Worm (Caenorhabditis elegans): ENCODE measurements around the gene ipla-7.
"Not testable (repeated sequence)": the region's sequence is repeated elsewhere in the genome, so short reads cannot be mapped to it uniquely, and the experiment has no call there.

ipla-7 gene

DNA sequence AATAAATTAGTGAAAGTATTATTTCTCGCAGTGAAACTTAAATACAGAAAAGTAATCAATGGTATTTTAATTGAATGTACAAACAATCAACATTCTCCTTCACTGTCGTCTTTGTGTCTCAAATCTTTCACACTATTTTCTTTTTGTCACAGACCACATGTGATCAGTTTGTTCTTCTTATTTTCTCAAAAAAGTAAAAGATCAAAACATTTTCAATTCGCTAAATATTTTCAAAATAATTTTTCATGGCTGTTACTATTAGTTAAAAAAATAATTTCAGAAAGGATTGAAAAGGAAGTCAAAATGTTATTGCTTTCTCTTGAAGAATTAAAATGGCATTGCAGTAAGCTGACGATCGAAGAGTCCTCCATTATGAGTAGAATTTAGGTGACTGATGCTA lies 21.8 kb downstream of the ipla-7 start, which contains the start of gene dhs-31:
dhs-31 (minus strand) TSS at position 101 of the 400 bp plus-strand sequence.
- no peak for TF ChIP-seq cog-1 (tag; optimal IDR thresholded peaks at IDR 0.05)
- no peak for TF ChIP-seq ref-1 (GFP tag; conservative IDR thresholded peaks at IDR 0.05)
- no peak for TF ChIP-seq ztf-29 (GFP tag; IDR thresholded peaks at IDR 0.05)
- TF ChIP-seq klf-2 (GFP tag; conservative IDR thresholded peaks at IDR 0.05) = no peak
- TF ChIP-seq T22C8.4 (GFP tag; IDR thresholded peaks at IDR 0.05) = no peak
- no peak for TF ChIP-seq flt-1 (GFP tag; IDR thresholded peaks at IDR 0.05)
- TF ChIP-seq ztf-23 (GFP tag; IDR thresholded peaks at IDR 0.05) = no peak
- TF ChIP-seq tab-1 (GFP tag; IDR thresholded peaks at IDR 0.05) = no peak
- no peak for TF ChIP-seq med-1 (GFP tag; optimal IDR thresholded peaks at IDR 0.05; ENCODE audit: insufficient read depth)

DNA sequence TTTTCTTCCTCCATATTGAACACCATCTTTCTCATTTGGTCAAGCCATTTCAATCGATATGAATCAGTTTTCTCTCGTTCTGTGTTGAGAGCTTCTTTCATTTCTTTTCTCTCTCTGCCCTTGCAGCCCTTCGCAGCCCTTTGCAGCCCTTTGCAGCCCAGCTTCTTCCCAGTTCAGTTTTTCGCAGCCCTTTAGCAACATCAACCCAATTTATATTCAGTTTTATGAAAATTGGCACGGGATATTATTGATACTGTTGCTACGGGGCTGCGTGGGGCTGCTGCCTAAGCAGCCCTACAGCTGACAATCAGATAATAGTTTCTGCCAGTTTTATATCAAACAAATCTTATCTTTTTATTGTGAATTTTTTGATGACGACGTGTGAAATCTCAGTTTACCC lies 25.7 kb downstream of the ipla-7 start, which contains the start of gene F44D12.10:
F44D12.10 (minus strand) TSS at position 101 of the 400 bp plus-strand sequence.
- TF ChIP-seq ztf-23 (GFP tag; IDR thresholded peaks at IDR 0.05) (no peak), ref-1 (GFP tag; conservative IDR thresholded peaks at IDR 0.05) (no peak), flt-1 (GFP tag; IDR thresholded peaks at IDR 0.05) (no peak), T22C8.4 (GFP tag; IDR thresholded peaks at IDR 0.05) (no peak), klf-2 (GFP tag; conservative IDR thresholded peaks at IDR 0.05) (no peak), tab-1 (GFP tag; IDR thresholded peaks at IDR 0.05) (no peak), cog-1 (tag; optimal IDR thresholded peaks at IDR 0.05) (no peak), med-1 (GFP tag; optimal IDR thresholded peaks at IDR 0.05; ENCODE audit: insufficient read depth) (no peak), ztf-29 (GFP tag; IDR thresholded peaks at IDR 0.05) (no peak)

DNA sequence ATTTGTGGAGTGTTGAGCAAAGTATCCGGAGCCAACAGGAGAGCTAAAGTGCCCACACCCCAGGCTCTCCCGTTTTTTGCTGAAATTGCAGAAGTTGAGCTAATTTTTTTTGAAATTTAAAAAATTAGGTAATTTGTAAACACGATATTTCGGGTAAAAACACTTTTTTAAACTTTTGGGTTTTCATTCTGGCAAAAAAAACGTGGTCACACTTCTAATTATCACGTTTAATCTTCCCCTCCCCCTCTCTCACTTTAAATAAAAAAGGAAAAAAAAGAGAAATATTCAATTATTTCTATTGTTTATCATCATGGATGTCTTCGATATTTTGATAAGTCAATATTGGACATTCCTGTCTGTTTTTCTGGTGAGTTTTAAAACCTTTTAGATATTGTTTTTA lies 29.6 kb downstream of the ipla-7 start, which contains the start of gene F44D12.6:
F44D12.6 (plus strand) TSS at position 301 of the 400 bp plus-strand sequence.
- no peak for TF ChIP-seq cog-1 (tag; optimal IDR thresholded peaks at IDR 0.05)
- no peak for TF ChIP-seq tab-1 (GFP tag; IDR thresholded peaks at IDR 0.05)
- TF ChIP-seq T22C8.4 (GFP tag; IDR thresholded peaks at IDR 0.05) = no peak
- no peak for TF ChIP-seq med-1 (GFP tag; optimal IDR thresholded peaks at IDR 0.05; ENCODE audit: insufficient read depth)
- no peak for TF ChIP-seq flt-1 (GFP tag; IDR thresholded peaks at IDR 0.05)
- TF ChIP-seq ztf-23 (GFP tag; IDR thresholded peaks at IDR 0.05) = no peak

DNA sequence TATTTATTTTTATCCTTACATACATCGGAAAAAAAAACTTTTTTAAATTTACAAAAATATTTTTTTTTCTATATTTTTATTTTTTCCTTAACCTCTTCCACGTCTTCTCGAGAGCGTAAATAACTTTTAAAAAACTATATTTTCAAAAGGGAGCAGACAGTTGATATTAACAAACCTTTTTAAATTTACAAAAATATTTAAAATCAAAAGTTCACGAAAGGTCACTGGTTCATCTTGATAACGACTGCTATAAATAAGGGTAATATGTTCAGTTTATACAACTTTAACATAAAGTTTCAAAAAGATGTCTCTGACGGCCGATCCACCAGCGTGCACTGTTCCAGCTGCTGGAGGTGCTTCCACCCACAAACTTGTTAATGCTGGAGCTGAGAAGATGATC lies 33.9 kb downstream of the ipla-7 start, which contains the start of the genes F44D12.16 and msd-2:
F44D12.16 (plus strand) TSS at position 301 of the 400 bp plus-strand sequence.
msd-2 (plus strand) TSS at position 305 of the 400 bp plus-strand sequence.
- not testable (repeated sequence) for TF ChIP-seq ztf-23 (GFP tag; IDR thresholded peaks at IDR 0.05); med-1 (GFP tag; optimal IDR thresholded peaks at IDR 0.05; ENCODE audit: insufficient read depth); flt-1 (GFP tag; IDR thresholded peaks at IDR 0.05)

DNA sequence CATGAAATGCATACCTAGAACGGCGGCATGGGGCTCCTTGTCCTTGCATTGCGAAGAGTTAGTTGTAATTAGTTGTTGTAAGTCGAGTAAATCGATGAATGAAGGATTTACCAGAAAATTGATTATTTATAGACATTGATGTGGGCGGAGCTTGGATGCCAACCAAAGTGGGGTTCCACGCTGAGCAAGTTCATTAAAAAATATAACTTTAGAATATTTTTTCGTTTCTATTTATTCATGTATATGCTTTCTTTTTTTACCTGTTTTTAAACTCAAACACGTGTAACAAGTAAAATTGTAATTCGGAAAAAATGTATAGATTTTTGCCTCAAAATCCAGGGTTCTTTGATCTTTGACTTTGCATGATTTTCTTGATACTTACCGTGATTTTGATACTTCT lies 35.1 kb downstream of the ipla-7 start, which contains the start of gene gipc-2:
gipc-2 (minus strand) TSS at position 101 of the 400 bp plus-strand sequence.
- no peak for TF ChIP-seq klf-2 (GFP tag; conservative IDR thresholded peaks at IDR 0.05)
- TF ChIP-seq flt-1 (GFP tag; IDR thresholded peaks at IDR 0.05) = no peak
- no peak for TF ChIP-seq ztf-29 (GFP tag; IDR thresholded peaks at IDR 0.05)
- TF ChIP-seq med-1 (GFP tag; optimal IDR thresholded peaks at IDR 0.05; ENCODE audit: insufficient read depth) = no peak
- no peak for TF ChIP-seq cog-1 (tag; optimal IDR thresholded peaks at IDR 0.05)
- TF ChIP-seq ztf-23 (GFP tag; IDR thresholded peaks at IDR 0.05) = no peak
- no peak for TF ChIP-seq tab-1 (GFP tag; IDR thresholded peaks at IDR 0.05)
- no peak for TF ChIP-seq ref-1 (GFP tag; conservative IDR thresholded peaks at IDR 0.05)
- no peak for TF ChIP-seq T22C8.4 (GFP tag; IDR thresholded peaks at IDR 0.05)

DNA sequence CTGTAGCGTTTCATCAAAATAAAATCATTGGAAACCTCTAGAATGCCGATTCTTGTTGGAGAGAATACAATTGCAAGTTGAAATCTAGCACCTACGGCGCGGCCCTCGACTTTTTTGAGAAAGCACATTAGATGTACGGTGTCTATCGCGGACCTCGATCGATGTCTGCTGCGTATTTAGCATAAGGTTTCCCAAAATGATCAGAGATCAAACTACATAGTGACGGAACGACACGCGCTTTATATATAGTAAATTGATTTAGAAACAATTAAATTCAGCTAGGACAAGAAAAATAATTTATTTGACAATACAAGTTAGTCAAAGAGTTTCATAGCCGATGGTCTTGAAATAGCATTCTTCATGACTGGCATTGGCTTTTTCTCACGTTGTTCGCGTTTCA lies 36.5 kb downstream of the ipla-7 start:
- no peak for TF ChIP-seq med-1 (GFP tag; optimal IDR thresholded peaks at IDR 0.05; ENCODE audit: insufficient read depth)
- TF ChIP-seq ztf-29 (GFP tag; IDR thresholded peaks at IDR 0.05) = no peak
- TF ChIP-seq flt-1 (GFP tag; IDR thresholded peaks at IDR 0.05) = no peak
- TF ChIP-seq ztf-23 (GFP tag; IDR thresholded peaks at IDR 0.05) = no peak
- no peak for TF ChIP-seq ref-1 (GFP tag; conservative IDR thresholded peaks at IDR 0.05)
- TF ChIP-seq tab-1 (GFP tag; IDR thresholded peaks at IDR 0.05) = no peak
- no peak for TF ChIP-seq klf-2 (GFP tag; conservative IDR thresholded peaks at IDR 0.05)
- TF ChIP-seq cog-1 (tag; optimal IDR thresholded peaks at IDR 0.05) = no peak
- no peak for TF ChIP-seq T22C8.4 (GFP tag; IDR thresholded peaks at IDR 0.05)

DNA sequence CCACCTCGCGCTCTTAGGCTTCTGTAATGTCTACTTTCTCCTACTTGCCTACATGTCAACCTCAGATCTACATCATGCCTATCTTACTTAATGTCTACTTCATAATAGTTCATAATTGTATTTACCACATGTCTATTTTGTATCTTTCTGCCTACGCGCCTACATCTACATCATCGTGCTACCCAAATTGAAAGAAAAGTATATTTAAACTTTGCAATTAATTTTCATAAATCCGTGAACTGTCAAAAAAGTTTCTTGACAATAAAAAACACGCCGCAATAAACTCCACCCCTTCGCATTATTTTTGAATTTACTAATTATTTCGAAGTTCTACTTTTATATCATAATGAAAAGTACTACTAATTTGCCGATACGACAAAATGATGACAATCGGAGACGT lies 39.7 kb downstream of the ipla-7 start, which contains the start of gene F44D12.8:
F44D12.8 (plus strand) TSS at position 301 of the 400 bp plus-strand sequence.
- TF ChIP-seq ref-1 (GFP tag; conservative IDR thresholded peaks at IDR 0.05) (no peak), cog-1 (tag; optimal IDR thresholded peaks at IDR 0.05) (no peak), tab-1 (GFP tag; IDR thresholded peaks at IDR 0.05) (no peak), T22C8.4 (GFP tag; IDR thresholded peaks at IDR 0.05) (no peak), med-1 (GFP tag; optimal IDR thresholded peaks at IDR 0.05; ENCODE audit: insufficient read depth) (no peak), flt-1 (GFP tag; IDR thresholded peaks at IDR 0.05) (no peak), ztf-29 (GFP tag; IDR thresholded peaks at IDR 0.05) (no peak), ztf-23 (GFP tag; IDR thresholded peaks at IDR 0.05) (no peak), klf-2 (GFP tag; conservative IDR thresholded peaks at IDR 0.05) (no peak)

DNA sequence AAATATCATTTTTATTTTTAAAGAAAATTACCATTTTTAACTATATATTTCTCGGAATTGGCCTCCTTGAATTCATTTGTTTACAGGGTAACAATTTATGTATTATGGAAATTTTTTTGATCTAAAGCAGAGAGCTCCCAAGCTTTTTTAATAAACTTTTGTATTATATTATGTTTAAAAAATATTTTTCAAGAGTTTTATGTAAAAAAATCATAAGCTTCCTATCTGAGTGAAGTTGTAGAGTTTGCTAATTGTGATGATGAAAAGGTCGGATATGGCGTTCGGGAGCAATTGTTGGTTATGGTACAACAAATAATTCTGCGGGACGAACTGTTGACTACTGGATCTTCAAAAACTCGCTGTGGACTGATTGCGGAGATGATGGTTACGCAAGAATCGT lies 41.4 kb downstream of the ipla-7 start, which contains the start of gene F44D12.19:
F44D12.19 (plus strand) TSS at position 301 of the 400 bp plus-strand sequence.
- no peak for TF ChIP-seq cog-1 (tag; optimal IDR thresholded peaks at IDR 0.05)
- TF ChIP-seq ztf-23 (GFP tag; IDR thresholded peaks at IDR 0.05) = no peak

DNA sequence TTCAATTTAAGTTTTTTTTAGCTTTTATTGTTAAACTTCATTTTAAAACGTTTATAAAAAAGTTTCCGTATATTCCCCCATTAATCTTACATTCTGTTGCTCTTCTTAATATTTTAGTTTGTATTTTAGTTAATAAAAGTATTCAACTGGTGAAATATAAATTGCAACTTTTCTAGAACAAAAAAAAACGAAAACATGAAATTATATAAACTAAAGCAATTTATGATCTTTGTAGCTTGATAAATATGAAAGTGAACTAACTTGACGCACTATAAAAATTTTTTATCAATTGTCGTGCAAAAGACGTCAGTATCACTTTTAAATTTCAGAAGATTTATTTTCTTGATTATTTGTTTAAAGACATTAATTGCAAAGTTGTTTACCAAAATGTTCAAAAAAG lies 45.0 kb downstream of the ipla-7 start, which contains the start of gene F44D12.2:
F44D12.2 (minus strand) TSS at position 101 of the 400 bp plus-strand sequence.
- TF ChIP-seq klf-2 (GFP tag; conservative IDR thresholded peaks at IDR 0.05) (no peak), med-1 (GFP tag; optimal IDR thresholded peaks at IDR 0.05; ENCODE audit: insufficient read depth) (no peak), ztf-23 (GFP tag; IDR thresholded peaks at IDR 0.05) (no peak), flt-1 (GFP tag; IDR thresholded peaks at IDR 0.05) (no peak), ztf-29 (GFP tag; IDR thresholded peaks at IDR 0.05) (no peak), T22C8.4 (GFP tag; IDR thresholded peaks at IDR 0.05) (no peak), tab-1 (GFP tag; IDR thresholded peaks at IDR 0.05) (no peak), ref-1 (GFP tag; conservative IDR thresholded peaks at IDR 0.05) (no peak), cog-1 (tag; optimal IDR thresholded peaks at IDR 0.05) (no peak)

DNA sequence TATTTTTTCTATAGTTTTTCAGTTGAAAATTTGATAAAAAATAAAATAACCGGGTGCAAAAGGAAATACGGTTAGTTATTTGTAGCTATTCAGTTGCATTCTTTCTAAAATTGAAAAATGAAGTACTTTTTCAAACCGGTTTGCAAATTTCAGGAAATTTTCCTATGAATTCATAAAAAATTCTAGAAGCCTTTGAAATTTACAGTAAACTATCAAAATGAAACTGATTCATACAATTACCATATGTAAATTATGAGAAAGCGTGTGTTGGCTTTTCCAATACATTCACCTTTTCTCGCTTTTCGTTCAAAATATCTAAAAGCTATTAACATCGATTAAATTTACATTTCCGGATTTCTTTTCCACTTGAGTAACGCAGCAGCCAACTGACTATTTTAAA lies 45.7 kb downstream of the ipla-7 start, which contains the start of gene ent-7:
ent-7 (plus strand) TSS at position 301 of the 400 bp plus-strand sequence.
- TF ChIP-seq cog-1 (tag; optimal IDR thresholded peaks at IDR 0.05) = no peak
- TF ChIP-seq med-1 (GFP tag; optimal IDR thresholded peaks at IDR 0.05; ENCODE audit: insufficient read depth) = no peak
- no peak for TF ChIP-seq T22C8.4 (GFP tag; IDR thresholded peaks at IDR 0.05)
- no peak for TF ChIP-seq ref-1 (GFP tag; conservative IDR thresholded peaks at IDR 0.05)
- no peak for TF ChIP-seq tab-1 (GFP tag; IDR thresholded peaks at IDR 0.05)
- no peak for TF ChIP-seq ztf-29 (GFP tag; IDR thresholded peaks at IDR 0.05)
- TF ChIP-seq ztf-23 (GFP tag; IDR thresholded peaks at IDR 0.05) = no peak
- no peak for TF ChIP-seq flt-1 (GFP tag; IDR thresholded peaks at IDR 0.05)
- TF ChIP-seq klf-2 (GFP tag; conservative IDR thresholded peaks at IDR 0.05) = no peak

All from whole organism, midembryonic.